Fruit fly (Drosophila melanogaster) whole organism, embryonic: ENCODE measurements around the gene Gk2.

Experiments
- Awh ChIP-seq: fragments of 200-800 bp; sonication (Bioruptor generic); IDR thresholded peaks from 2 replicates; pipeline ENCODE4, ENCODE4 v1.3.6; 2022; ENCODE audit warnings: missing biosample characterization, missing genetic modification characterization
- CG10274 ChIP-seq: fragments of 200-800 bp; sonication (Bioruptor generic); optimal IDR thresholded peaks from 3 replicates; lab custom pipeline; 2017; ENCODE audit warnings: missing biosample characterization, mild to moderate bottlenecking, missing genetic modification characterization
- CG10321 ChIP-seq: fragments of 200-800 bp; sonication (Bioruptor generic); IDR thresholded peaks from 2 replicates; pipeline ENCODE4 v1.3.6; 2022; ENCODE audit warnings: missing biosample characterization, missing genetic modification characterization
- CG11504 ChIP-seq: fragments of 200-800 bp; sonication (Bioruptor generic); optimal IDR thresholded peaks from 3 replicates; lab custom pipeline; 2019; ENCODE audit warnings: missing biosample characterization, mild to moderate bottlenecking, missing genetic modification characterization, moderate library complexity
- CG14014 ChIP-seq: fragments of 200-800 bp; sonication (Bioruptor generic); IDR thresholded peaks from 2 replicates; pipeline ENCODE4 v1.3.6; 2022; ENCODE audit warnings: missing biosample characterization, missing genetic modification characterization
- CG1602 ChIP-seq: fragments of 200-800 bp; sonication (Bioruptor generic); optimal IDR thresholded peaks from 3 replicates; lab custom pipeline; 2016; ENCODE audit warnings: missing biosample characterization, missing genetic modification characterization
- CG17361 ChIP-seq: fragments of 200-800 bp; sonication (Bioruptor generic); IDR thresholded peaks from 3 replicates; pipeline ENCODE4 v1.3.6; 2022; ENCODE audit warnings: missing biosample characterization, missing genetic modification characterization
- CG2678 ChIP-seq: fragments of 200-800 bp; sonication (Bioruptor generic); optimal IDR thresholded peaks from 3 replicates; lab custom pipeline; 2019; ENCODE audit warnings: missing biosample characterization, mild to moderate bottlenecking, missing genetic modification characterization, moderate library complexity
- CG30403 ChIP-seq: fragments of 200-800 bp; sonication (Bioruptor generic); optimal IDR thresholded peaks from 3 replicates; lab custom pipeline; 2016; ENCODE audit warnings: missing biosample characterization, missing genetic modification characterization
- CG31224 ChIP-seq: fragments of 200-800 bp; sonication (Bioruptor generic); IDR thresholded peaks from 2 replicates; pipeline ENCODE4 v1.3.6; 2022; ENCODE audit warnings: missing biosample characterization, missing genetic modification characterization
- CG32767 ChIP-seq: fragments of 200-800 bp; sonication (Bioruptor generic); IDR thresholded peaks from 2 replicates; pipeline ENCODE4 v1.3.6; 2022; ENCODE audit warnings: missing biosample characterization, missing genetic modification characterization
- CG3995 ChIP-seq: fragments of 200-800 bp; sonication (Bioruptor generic); optimal IDR thresholded peaks from 3 replicates; lab custom pipeline; 2016; ENCODE audit warnings: missing biosample characterization, missing genetic modification characterization
- CG4404 ChIP-seq: fragments of 200-800 bp; sonication (Bioruptor generic); IDR thresholded peaks from 2 replicates; pipeline ENCODE4 v1.3.6; 2022; ENCODE audit warnings: missing biosample characterization, missing genetic modification characterization
- CG4424 ChIP-seq: fragments of 200-800 bp; sonication (Bioruptor generic); optimal IDR thresholded peaks from 3 replicates; lab custom pipeline; 2016; ENCODE audit warnings: missing biosample characterization, missing genetic modification characterization
- CG5180 ChIP-seq: fragments of 200-800 bp; sonication (Bioruptor generic); optimal IDR thresholded peaks from 3 replicates; lab custom pipeline; 2017; ENCODE audit warnings: missing biosample characterization, missing genetic modification characterization, mild to moderate bottlenecking, moderate library complexity, missing genetic modification reagents
- CG5245 ChIP-seq: fragments of 200-800 bp; sonication (Bioruptor generic); optimal IDR thresholded peaks from 3 replicates; lab custom pipeline; 2016; ENCODE audit warnings: missing biosample characterization, missing genetic modification characterization
- CG6175 ChIP-seq: fragments of 200-800 bp; sonication (Bioruptor generic); IDR thresholded peaks from 3 replicates; pipeline ENCODE4 v1.3.6; 2022; ENCODE audit warnings: missing biosample characterization, missing genetic modification characterization
- CG6272 ChIP-seq: fragments of 200-800 bp; sonication (Bioruptor generic); IDR thresholded peaks from 2 replicates; pipeline ENCODE4 v1.3.6; 2022; ENCODE audit warnings: missing biosample characterization, missing genetic modification characterization
- CG7357 ChIP-seq: fragments of 200-800 bp; sonication (Bioruptor generic); IDR thresholded peaks from 3 replicates; pipeline ENCODE4 v1.3.6; 2022; ENCODE audit warnings: missing biosample characterization, missing genetic modification characterization
- CG8944 ChIP-seq: fragments of 200-800 bp; sonication (Bioruptor generic); optimal IDR thresholded peaks from 3 replicates; lab custom pipeline; 2016; ENCODE audit warnings: missing biosample characterization, missing genetic modification characterization
- CG9876 ChIP-seq: fragments of 200-800 bp; sonication (Bioruptor generic); optimal IDR thresholded peaks from 2 replicates; lab custom pipeline; 2016; ENCODE audit warnings: missing biosample characterization, missing genetic modification characterization
- CoRest ChIP-seq: fragments of 200-800 bp; sonication (Bioruptor generic); optimal IDR thresholded peaks from 3 replicates; lab custom pipeline; 2018; ENCODE audit warnings: missing biosample characterization, mild to moderate bottlenecking, missing genetic modification characterization, moderate library complexity
- Dbx ChIP-seq: fragments of 200-800 bp; sonication (Bioruptor generic); IDR thresholded peaks from 3 replicates; pipeline ENCODE4 v1.3.6; 2022; ENCODE audit warnings: missing biosample characterization, missing genetic modification characterization
- Dek ChIP-seq: fragments of 200-800 bp; sonication (Bioruptor generic); optimal IDR thresholded peaks from 3 replicates; lab custom pipeline; 2019; ENCODE audit warnings: missing biosample characterization, mild to moderate bottlenecking, missing genetic modification characterization, moderate library complexity
- Dip3 ChIP-seq: fragments of 200-800 bp; sonication (Bioruptor generic); optimal IDR thresholded peaks from 3 replicates; lab custom pipeline; 2016; ENCODE audit warnings: missing biosample characterization, missing genetic modification characterization
- Eip74EF ChIP-seq, 2 experiments: fragments of 200-800 bp in 1 of 2; fragments of >200 bp in 1 of 2; sonication (Bioruptor generic) in 1 of 2; optimal IDR thresholded peaks; 2 replicates each; lab custom pipeline; 2017 to 2019; ENCODE audit warnings: missing biosample characterization in 2 of 2, missing genetic modification characterization in 2 of 2, mild to moderate bottlenecking in 1 of 2, moderate library complexity in 1 of 2
- Elba2 ChIP-seq: fragments of 200-800 bp; sonication (Bioruptor generic); optimal IDR thresholded peaks from 3 replicates; lab custom pipeline; 2016; ENCODE audit warnings: missing biosample characterization, missing genetic modification characterization
- HLH54F ChIP-seq: fragments of 200-800 bp; sonication (Bioruptor generic); optimal IDR thresholded peaks from 3 replicates; lab custom pipeline; 2016; ENCODE audit warnings: missing biosample characterization, missing genetic modification characterization
- NK7.1 ChIP-seq: fragments of 200-800 bp; sonication (Bioruptor generic); optimal IDR thresholded peaks from 3 replicates; lab custom pipeline; 2016; ENCODE audit warnings: missing biosample characterization, missing genetic modification characterization
- Nf-YA ChIP-seq: fragments of 200-800 bp; sonication (Bioruptor generic); IDR thresholded peaks from 2 replicates; pipeline ENCODE4 v1.3.6; 2022; ENCODE audit warnings: missing biosample characterization, missing genetic modification characterization
- Oaz ChIP-seq: fragments of 200-800 bp; sonication (Bioruptor generic); IDR thresholded peaks from 2 replicates; pipeline ENCODE4 v1.3.6; 2022; ENCODE audit warnings: missing biosample characterization, missing genetic modification characterization
- Oli ChIP-seq: fragments of 200-800 bp; sonication (Bioruptor generic); optimal IDR thresholded peaks from 2 replicates; lab custom pipeline; 2018; ENCODE audit warnings: missing biosample characterization, mild to moderate bottlenecking, missing genetic modification characterization, moderate library complexity
- PHDP ChIP-seq: fragments of 200-800 bp; sonication (Bioruptor generic); optimal IDR thresholded peaks from 3 replicates; lab custom pipeline; 2018; ENCODE audit warnings: missing biosample characterization, mild to moderate bottlenecking, missing genetic modification characterization, moderate library complexity
- Xbp1 ChIP-seq: fragments of 200-800 bp; sonication (Bioruptor generic); optimal IDR thresholded peaks from 3 replicates; lab custom pipeline; 2016; ENCODE audit warnings: missing biosample characterization, mild to moderate bottlenecking, missing genetic modification characterization
- Xrp1 ChIP-seq: fragments of 200-800 bp; sonication (Bioruptor generic); IDR thresholded peaks from 2 replicates; pipeline ENCODE4 v1.3.6; 2022; ENCODE audit warnings: missing biosample characterization, missing genetic modification characterization
- al ChIP-seq: fragments of 200-800 bp; sonication (Bioruptor generic); IDR thresholded peaks from 2 replicates; pipeline ENCODE4 v1.3.6; 2022; ENCODE audit warnings: missing biosample characterization, missing genetic modification characterization
- ap ChIP-seq: fragments of 200-800 bp; sonication (Bioruptor generic); IDR thresholded peaks from 2 replicates; pipeline ENCODE4 v1.3.6; 2022; ENCODE audit warnings: missing biosample characterization, missing genetic modification characterization
- az2 ChIP-seq: fragments of 200-800 bp; sonication (Bioruptor generic); optimal IDR thresholded peaks from 3 replicates; lab custom pipeline; 2016; ENCODE audit warnings: missing biosample characterization, missing genetic modification characterization
- esg ChIP-seq: fragments of 200-800 bp; sonication (Bioruptor generic); conservative IDR thresholded peaks from 2 replicates; pipeline ENCODE4 v1.3.6; 2022; ENCODE audit warnings: missing biosample characterization, missing genetic modification characterization
- onecut ChIP-seq: fragments of 200-800 bp; sonication (Bioruptor generic); IDR thresholded peaks from 2 replicates; pipeline ENCODE4 v1.3.6; 2022; ENCODE audit warnings: missing biosample characterization, missing genetic modification characterization
- prd ChIP-seq, 3 experiments: fragments of >200 bp in 2 of 3; fragments of 200-800 bp in 1 of 3; sonication (Bioruptor generic) in 1 of 3; optimal IDR thresholded peaks in 2 of 3; IDR thresholded peaks in 1 of 3; 2 replicates in 2 of 3; 3 replicates in 1 of 3; pipeline versions ENCODE4 v1.3.6 to Lab custom; 2017 to 2022; ENCODE audit warnings: missing biosample characterization in 1 of 3, missing genetic modification characterization in 1 of 3
- rib ChIP-seq: fragments of 200-800 bp; sonication (Bioruptor generic); IDR thresholded peaks from 2 replicates; pipeline ENCODE4 v1.3.6; 2022; ENCODE audit warnings: missing biosample characterization, missing genetic modification characterization
- salm ChIP-seq: fragments of 200-800 bp; sonication (Bioruptor generic); optimal IDR thresholded peaks from 2 replicates; lab custom pipeline; 2018; ENCODE audit warnings: missing biosample characterization, mild to moderate bottlenecking, missing genetic modification characterization
- sob ChIP-seq: fragments of 200-800 bp; sonication (Bioruptor generic); IDR thresholded peaks from 2 replicates; pipeline ENCODE4 v1.3.6; 2022; ENCODE audit warnings: missing biosample characterization, missing genetic modification characterization
- stwl ChIP-seq: fragments of 200-800 bp; sonication (Bioruptor generic); optimal IDR thresholded peaks from 3 replicates; lab custom pipeline; 2018; ENCODE audit warnings: missing biosample characterization, mild to moderate bottlenecking, missing genetic modification characterization, moderate library complexity
- tgo ChIP-seq: fragments of 200-800 bp; sonication (Bioruptor generic); IDR thresholded peaks from 3 replicates; pipeline ENCODE4 v1.3.6; 2022; ENCODE audit warnings: missing biosample characterization, missing genetic modification characterization
- tin ChIP-seq: fragments of 200-800 bp; sonication (Bioruptor generic); optimal IDR thresholded peaks from 3 replicates; lab custom pipeline; 2016; ENCODE audit warnings: missing biosample characterization, missing genetic modification characterization
- ttk ChIP-seq: fragments of 200-800 bp; sonication (Bioruptor generic); IDR thresholded peaks from 2 replicates; pipeline ENCODE4 v2.1.2; 2022; ENCODE audit warnings: missing biosample characterization, missing genetic modification characterization
- unpg ChIP-seq: fragments of 200-800 bp; sonication (Bioruptor generic); optimal IDR thresholded peaks from 3 replicates; lab custom pipeline; 2018; ENCODE audit warnings: missing biosample characterization, mild to moderate bottlenecking, missing genetic modification characterization, moderate library complexity

The Gk2 gene

dm6 chr3L:1740129-1740975, 2.1 kb downstream of the Gk2 start (continued):
- TF ChIP-seq CG5180 (GFP tag; lab: Kevin White, UChicago) = no peak
- peak; percentile 72 for TF ChIP-seq ttk (GFP tag; lab: Robert Waterston, UW)
- TF ChIP-seq CG6272 = peak; percentile 69
- peak; percentile 66 for TF ChIP-seq CG17361 (GFP tag; lab: Robert Waterston, UW)
- no peak for TF ChIP-seq tin
- peak; percentile 66; the same call in 2 of the 3 replicates for TF ChIP-seq CG7357 (GFP tag; lab: Robert Waterston, UW)
- TF ChIP-seq Dip3 (GFP tag; lab: Kevin White, UChicago) = peak; percentile 70
- no peak for TF ChIP-seq CG6175
- peak; percentile 66 for TF ChIP-seq CG2678 (tag; lab: Kevin White, UChicago)
- no peak for TF ChIP-seq Dbx
- TF ChIP-seq Xbp1 (GFP tag; lab: Kevin White, UChicago) = peak; percentile 81
- peak; percentile 33 for TF ChIP-seq CG4424 (GFP tag; lab: Kevin White, UChicago)
- peak; percentile 79 for TF ChIP-seq ap (GFP tag; lab: Robert Waterston, UW)
- peak; percentile 19 for TF ChIP-seq salm (tag; lab: Kevin White, UChicago)
- TF ChIP-seq Nf-YA (GFP tag; lab: Robert Waterston, UW) = no peak
- TF ChIP-seq CG9876 (GFP tag; lab: Kevin White, UChicago) = peak; percentile 41
- peak; percentile 21 for TF ChIP-seq NK7.1
- TF ChIP-seq esg (GFP tag; lab: Robert Waterston, UW) = peak; percentile 75
- TF ChIP-seq CG3995 = no peak
- TF ChIP-seq Eip74EF (GFP tag; optimal IDR thresholded peaks at IDR 0.05; lab: Kevin White, UChicago) = peak in 1 of 2 experiments; percentile 70
- peak; percentile 86 for TF ChIP-seq tgo
- peak; percentile 64 for TF ChIP-seq CoRest (tag; lab: Kevin White, UChicago)
- no peak for TF ChIP-seq Elba2 (GFP tag; lab: Kevin White, UChicago)
- TF ChIP-seq Dek (tag; lab: Kevin White, UChicago) = peak; percentile 63
- TF ChIP-seq sob (GFP tag; lab: Robert Waterston, UW) = peak; percentile 77
- TF ChIP-seq CG8944 (GFP tag; lab: Kevin White, UChicago) = peak; percentile 53
- TF ChIP-seq CG14014 (GFP tag; lab: Robert Waterston, UW) = peak; percentile 78
- no peak for TF ChIP-seq CG5245 (GFP tag; lab: Kevin White, UChicago)
- no peak for TF ChIP-seq CG10274 (GFP tag; lab: Kevin White, UChicago)
- 0 out of 2 replicates have a peak, but pooled peaks have one; percentile 26 for TF ChIP-seq rib (GFP tag; lab: Robert Waterston, UW)
- peak; percentile 63 for TF ChIP-seq Xrp1 (GFP tag; lab: Robert Waterston, UW)
- no peak for TF ChIP-seq stwl (tag; lab: Kevin White, UChicago)
- TF ChIP-seq CG30403 (GFP tag; lab: Kevin White, UChicago) = peak; percentile 67
- TF ChIP-seq Oli (tag; lab: Kevin White, UChicago) = peak; percentile 83
- peak; percentile 53; the same call in 1 of the 2 replicates for TF ChIP-seq CG32767 (GFP tag; lab: Robert Waterston, UW)
- TF ChIP-seq prd (optimal IDR thresholded peaks at IDR 0.05; lab: Kevin White, UChicago) = no peak
- peak; percentile 78 for TF ChIP-seq prd (GFP tag; IDR thresholded peaks at IDR 0.05; lab: Robert Waterston, UW)
- TF ChIP-seq al (GFP tag; lab: Robert Waterston, UW) = peak; percentile 69
- peak; percentile 64 for TF ChIP-seq unpg (GFP tag; lab: Kevin White, UChicago)
- TF ChIP-seq PHDP (tag; lab: Kevin White, UChicago) = peak; percentile 53
- peak; percentile 31; the same call in 1 of the 2 replicates for TF ChIP-seq onecut (GFP tag; lab: Robert Waterston, UW)
- TF ChIP-seq HLH54F (GFP tag; lab: Kevin White, UChicago) = peak; percentile 66
- TF ChIP-seq Awh (GFP tag; lab: Robert Waterston, UW) = peak; percentile 74
- TF ChIP-seq CG31224 (GFP tag; lab: Robert Waterston, UW) = peak; percentile 67
- TF ChIP-seq Oaz (GFP tag; lab: Robert Waterston, UW) = peak; percentile 79
- TF ChIP-seq az2 = peak; percentile 65
- TF ChIP-seq CG11504 (tag; lab: Kevin White, UChicago) = no peak
- peak; percentile 34; the same call in 1 of the 2 replicates for TF ChIP-seq CG10321
- peak; percentile 51; the same call in 1 of the 2 replicates for TF ChIP-seq CG4404 (GFP tag; lab: Robert Waterston, UW)
- peak; percentile 44 for TF ChIP-seq CG1602 (GFP tag; lab: Kevin White, UChicago)
